Fruit fly (Drosophila melanogaster) whole organism, wandering third instar larva: ENCODE measurements around the gene para.
A peak's percentile ranks its signal among the peaks of the same experiment; 100 is the strongest.

Experiments
- CG32264 ChIP-seq: fragments of 200-800 bp; sonication (Bioruptor generic); optimal IDR thresholded peaks from 2 replicates; lab custom pipeline; 2016; ENCODE audit warnings: missing biosample characterization, missing genetic modification characterization
- Dif ChIP-seq: fragments of 200-275, 200-300 bp; sonication (Bioruptor generic); optimal IDR thresholded peaks from 2 replicates; lab custom pipeline; 2018; ENCODE audit warnings: missing biosample characterization, missing genetic modification characterization; ENCODE audit not compliant: partially characterized antibody
- Hnf4 ChIP-seq: fragments of 200-800 bp; sonication (Bioruptor generic); optimal IDR thresholded peaks from 2 replicates; lab custom pipeline; 2016; ENCODE audit warnings: missing biosample characterization, mild to moderate bottlenecking, missing genetic modification characterization
- Vsx2 ChIP-seq: fragments of 200-300, 225-300 bp; sonication (Bioruptor generic); optimal IDR thresholded peaks from 2 replicates; lab custom pipeline; 2018; ENCODE audit warnings: missing biosample characterization, missing genetic modification characterization; ENCODE audit not compliant: partially characterized antibody
- pan ChIP-seq: fragments of >200 bp; optimal IDR thresholded peaks from 2 replicates; lab custom pipeline; 2017
- usp ChIP-seq: fragments of >200 bp; optimal IDR thresholded peaks from 2 replicates; lab custom pipeline; 2017; ENCODE audit warnings: missing biosample characterization, missing genetic modification characterization
- woc ChIP-seq: sonication (Bioruptor generic); optimal IDR thresholded peaks from 2 replicates; lab custom pipeline; 2016; ENCODE audit warnings: missing biosample characterization, mild to moderate bottlenecking, missing genetic modification characterization

dm6 chrX:16425145-16425544, 107.8 kb downstream of the para start:
- TF ChIP-seq pan (lab: Kevin White, UChicago): no peak
- no peak for TF ChIP-seq woc (GFP tag; lab: Kevin White, UChicago)
- TF ChIP-seq Vsx2 (GFP tag; lab: Kevin White, UChicago): no peak
- no peak for TF ChIP-seq usp (GFP tag; lab: Kevin White, UChicago)
- no peak for TF ChIP-seq CG32264
- TF ChIP-seq Dif: peak; percentile 80
- TF ChIP-seq Hnf4 (GFP tag; lab: Kevin White, UChicago): no peak
